Worm (Caenorhabditis elegans) whole organism, midembryonic: ENCODE data around the gene pdtf-1.

Experiments
- flt-1 ChIP-seq: fragments of 200-800 bp; sonication (Bioruptor generic); IDR thresholded peaks from 2 replicates; pipeline ENCODE4 v1.3.6; 2022; ENCODE audit warnings: missing genetic modification characterization, missing compliant biosample characterization
- klf-2 ChIP-seq: fragments of 200-800 bp; sonication (Bioruptor generic); conservative IDR thresholded peaks from 2 replicates; pipeline ENCODE4 v1.3.6; 2022; ENCODE audit warnings: missing genetic modification reagents, missing genetic modification characterization, missing compliant biosample characterization

DNA sequence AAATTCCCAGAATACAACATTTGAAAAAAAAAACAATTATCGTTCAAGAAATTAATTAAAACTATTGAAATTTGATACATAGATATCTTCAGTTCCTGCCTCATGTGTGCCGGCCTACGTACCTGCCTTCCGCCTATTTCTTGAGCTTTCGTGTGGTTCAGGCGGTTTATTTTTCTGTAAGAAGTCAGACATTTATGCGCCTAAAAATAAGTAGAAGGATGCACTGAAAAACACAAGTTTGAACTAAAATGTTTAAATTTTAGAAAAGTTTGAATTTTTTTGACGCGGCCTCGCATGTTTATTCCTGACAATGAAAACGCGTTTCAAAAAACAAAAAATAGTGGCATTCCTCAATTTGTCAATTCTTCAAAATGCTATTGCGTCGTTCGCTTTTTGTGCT lies 40.9 kb downstream of the pdtf-1 start, which contains the start of gene C28C12.11:
- TF ChIP-seq flt-1 (no peak), klf-2 (GFP tag; lab: Robert Waterston, UW) (no peak)
